Worm (Caenorhabditis elegans) whole organism, L4 larva: Measurements from ENCODE around the gene pst-2.

Experiments
- F37D6.2 ChIP-seq: sonication (generic microtip); optimal IDR thresholded peaks from 2 replicates; lab custom pipeline; 2016; ENCODE audit warnings: mild to moderate bottlenecking, missing genetic modification characterization, missing compliant biosample characterization
- F49E8.2 ChIP-seq: sonication (generic microtip); optimal IDR thresholded peaks from 2 replicates; lab custom pipeline; 2016; ENCODE audit warnings: missing compliant biosample characterization, mild to moderate bottlenecking, missing genetic modification characterization, borderline replicate concordance
- R02D3.7 ChIP-seq: fragments of 150-350 bp; sonication (generic microtip); optimal IDR thresholded peaks from 3 replicates; lab custom pipeline; 2014; ENCODE audit warnings: missing biosample characterization, missing genetic modification characterization
- Y48G9A.11 ChIP-seq: fragments of 200-800 bp; sonication (Bioruptor generic); IDR thresholded peaks from 2 replicates; pipeline ENCODE4 v1.3.6; 2022; ENCODE audit warnings: missing genetic modification reagents, missing genetic modification characterization, missing compliant biosample characterization
- ZK546.5 ChIP-seq, 2 experiments: sonication (generic microtip); optimal IDR thresholded peaks; 2 replicates each; lab custom pipeline; 2017; ENCODE audit warnings: missing biosample characterization in 2 of 2, missing genetic modification characterization in 2 of 2
- aha-1 ChIP-seq: fragments of 150-350 bp; peaks from one replicate; lab custom pipeline; 2014; ENCODE audit warnings: missing biosample characterization, missing genetic modification characterization
- aly-2 ChIP-seq: sonication (generic microtip); optimal IDR thresholded peaks from 2 replicates; lab custom pipeline; 2018; ENCODE audit warnings: missing biosample characterization, missing genetic modification characterization
- arid-1 ChIP-seq: fragments of 200-800 bp; sonication (Bioruptor generic); conservative IDR thresholded peaks from 2 replicates; pipeline ENCODE4 v1.3.6; 2022; ENCODE audit warnings: missing genetic modification reagents, missing genetic modification characterization, missing compliant biosample characterization
- ceh-28 ChIP-seq: fragments of 150-350 bp; optimal IDR thresholded peaks from 2 replicates; lab custom pipeline; 2014; ENCODE audit warnings: missing biosample characterization, missing genetic modification reagents, missing genetic modification characterization
- ceh-62 ChIP-seq: sonication (generic microtip); optimal IDR thresholded peaks from 2 replicates; lab custom pipeline; 2017; ENCODE audit warnings: missing biosample characterization, missing genetic modification characterization
- ces-1 ChIP-seq: fragments of 150-350 bp; sonication (generic microtip); optimal IDR thresholded peaks from 4 replicates; lab custom pipeline; 2014; ENCODE audit warnings: missing biosample characterization, missing genetic modification reagents, missing genetic modification characterization
- ctbp-1 ChIP-seq: fragments of 200-800 bp; sonication (Bioruptor generic); IDR thresholded peaks from 2 replicates; pipeline ENCODE4 v1.3.6; 2022; ENCODE audit warnings: missing genetic modification reagents, missing genetic modification characterization, missing compliant biosample characterization
- daf-16 ChIP-seq, 3 experiments: sonication (generic microtip); optimal IDR thresholded peaks; 2 replicates each; lab custom pipeline; 2016 to 2017; ENCODE audit warnings: missing genetic modification characterization in 3 of 3, missing genetic modification reagents in 3 of 3, mild to moderate bottlenecking in 2 of 3, missing compliant biosample characterization in 2 of 3, missing biosample characterization in 1 of 3, moderate library complexity in 1 of 3
- daf-8 ChIP-seq: fragments of 200-800 bp; sonication (Bioruptor generic); IDR thresholded peaks from 2 replicates; pipeline ENCODE4 v1.3.6; 2022; ENCODE audit warnings: missing genetic modification characterization, missing compliant biosample characterization
- dmd-6 ChIP-seq: fragments of 200-800 bp; sonication (Bioruptor generic); IDR thresholded peaks from 2 replicates; pipeline ENCODE4 v1.3.6; 2022; ENCODE audit warnings: missing genetic modification reagents, missing genetic modification characterization, missing compliant biosample characterization
- duxl-1 ChIP-seq: sonication (generic microtip); optimal IDR thresholded peaks from 2 replicates; lab custom pipeline; 2016; ENCODE audit warnings: mild to moderate bottlenecking, missing genetic modification characterization, moderate library complexity, missing compliant biosample characterization; ENCODE audit not compliant: poor library complexity
- dve-1 ChIP-seq: sonication (generic microtip); optimal IDR thresholded peaks from 2 replicates; lab custom pipeline; 2017; ENCODE audit warnings: antibody characterized with exemption, mild to moderate bottlenecking, missing genetic modification characterization, missing compliant biosample characterization; ENCODE audit not compliant: insufficient read depth
- egl-27 ChIP-seq: sonication (generic microtip); optimal IDR thresholded peaks from 3 replicates; lab custom pipeline; 2017; ENCODE audit warnings: missing biosample characterization, missing genetic modification reagents, missing genetic modification characterization
- fkh-10 ChIP-seq: fragments of 150-350 bp; optimal IDR thresholded peaks from 2 replicates; lab custom pipeline; 2014; ENCODE audit warnings: missing biosample characterization, missing genetic modification reagents, missing genetic modification characterization
- fos-1 ChIP-seq: fragments of 150-350 bp; optimal IDR thresholded peaks from 2 replicates; lab custom pipeline; 2014; ENCODE audit warnings: missing biosample characterization, missing genetic modification characterization
- hif-1 ChIP-seq, 2 experiments: sonication (generic microtip); optimal IDR thresholded peaks; 2 replicates each; lab custom pipeline; 2016 to 2017; ENCODE audit warnings: missing compliant biosample characterization in 2 of 2, missing genetic modification characterization in 2 of 2, missing genetic modification reagents in 2 of 2, missing genotype in 2 of 2, mild to moderate bottlenecking in 1 of 2
- jun-1 ChIP-seq: fragments of 150-350 bp; optimal IDR thresholded peaks from 2 replicates; lab custom pipeline; 2014; ENCODE audit warnings: missing biosample characterization, missing genetic modification reagents, missing genetic modification characterization
- lin-1 ChIP-seq: fragments of 200-800 bp; sonication (Bioruptor generic); IDR thresholded peaks from 2 replicates; pipeline ENCODE4 v1.3.6; 2022; ENCODE audit warnings: missing genetic modification reagents, missing genetic modification characterization, missing compliant biosample characterization
- lin-29 ChIP-seq: fragments of 200-800 bp; sonication (Bioruptor generic); IDR thresholded peaks from 2 replicates; pipeline ENCODE4 v1.3.6; 2022; ENCODE audit warnings: missing genetic modification reagents, missing genetic modification characterization, missing compliant biosample characterization
- lin-38 ChIP-seq: fragments of 200-800 bp; sonication (Bioruptor generic); IDR thresholded peaks from 2 replicates; pipeline ENCODE4 v1.3.6; 2022; ENCODE audit warnings: missing genetic modification reagents, missing genetic modification characterization, missing compliant biosample characterization
- madf-5 ChIP-seq, 2 experiments: fragments of 200-800 bp; sonication (Bioruptor generic); IDR thresholded peaks; 2 replicates each; pipeline ENCODE4 v1.3.6; 2022; ENCODE audit warnings: missing compliant biosample characterization in 2 of 2, missing genetic modification characterization in 2 of 2
- madf-9 ChIP-seq: fragments of 200-800 bp; sonication (Bioruptor generic); conservative IDR thresholded peaks from 2 replicates; pipeline ENCODE4 v1.3.6; 2022; ENCODE audit warnings: missing genetic modification reagents, missing genetic modification characterization, missing compliant biosample characterization
- mdt-29 ChIP-seq: fragments of 200-800 bp; sonication (Bioruptor generic); IDR thresholded peaks from 2 replicates; pipeline ENCODE4 v1.3.6; 2022; ENCODE audit warnings: missing genetic modification reagents, missing genetic modification characterization, missing compliant biosample characterization
- mes-2 ChIP-seq: sonication (generic microtip); optimal IDR thresholded peaks from 2 replicates; lab custom pipeline; 2016; ENCODE audit warnings: missing genotype, mild to moderate bottlenecking, missing genetic modification characterization, missing compliant biosample characterization; ENCODE audit not compliant: poor library complexity, severe bottlenecking
- mxl-2 ChIP-seq: fragments of 200-800 bp; sonication (Bioruptor generic); conservative IDR thresholded peaks from 2 replicates; pipeline ENCODE4 v1.3.6; 2022; ENCODE audit warnings: missing genetic modification reagents, missing genetic modification characterization, missing compliant biosample characterization
- nhr-237 ChIP-seq: sonication (generic microtip); optimal IDR thresholded peaks from 2 replicates; lab custom pipeline; 2017; ENCODE audit warnings: missing biosample characterization, missing genetic modification characterization
- nhr-25 ChIP-seq: sonication (generic microtip); optimal IDR thresholded peaks from 2 replicates; lab custom pipeline; 2017; ENCODE audit warnings: missing genetic modification characterization, mild to moderate bottlenecking, missing compliant biosample characterization, antibody characterized with exemption, moderate library complexity, borderline replicate concordance; ENCODE audit not compliant: insufficient read depth
- nhr-28 ChIP-seq: fragments of 150-350 bp; optimal IDR thresholded peaks from 2 replicates; lab custom pipeline; 2014; ENCODE audit warnings: missing biosample characterization, missing genetic modification characterization
- nhr-41 ChIP-seq: fragments of 200-800 bp; sonication (Bioruptor generic); IDR thresholded peaks from 2 replicates; pipeline ENCODE4 v1.3.6; 2022; ENCODE audit warnings: missing genetic modification reagents, missing genetic modification characterization, missing compliant biosample characterization
- nhr-76 ChIP-seq: fragments of 150-350 bp; optimal IDR thresholded peaks from 2 replicates; lab custom pipeline; 2014; ENCODE audit warnings: missing biosample characterization, missing genetic modification characterization
- snpc-1.2 ChIP-seq: fragments of 200-800 bp; sonication (Bioruptor generic); IDR thresholded peaks from 2 replicates; pipeline ENCODE4 v1.3.6; 2022; ENCODE audit warnings: missing genetic modification reagents, missing genetic modification characterization, missing compliant biosample characterization
- tag-97 ChIP-seq: fragments of 200-800 bp; sonication (Bioruptor generic); IDR thresholded peaks from 2 replicates; pipeline ENCODE4 v1.3.6; 2022; ENCODE audit warnings: missing genetic modification characterization, missing compliant biosample characterization
- unc-130 ChIP-seq: sonication (generic microtip); optimal IDR thresholded peaks from 2 replicates; lab custom pipeline; 2016; ENCODE audit warnings: missing genetic modification reagents, missing genetic modification characterization, missing compliant biosample characterization

pst-2 gene

ce11 chrIII:5721888-5722287 lies 41.7 kb downstream of the pst-2 start (continued):
- TF ChIP-seq lin-1 (GFP tag; lab: Robert Waterston, UW) (0 out of 2 replicates have a peak, but pooled peaks have one; percentile 32), nhr-237 (tag; lab: Kevin White, UChicago) (no peak), nhr-28 (tag; lab: Kevin White, UChicago) (peak; percentile 67), dve-1 (tag; lab: Kevin White, UChicago) (peak; percentile 94), duxl-1 (tag; lab: Kevin White, UChicago) (peak; percentile 82), egl-27 (tag; lab: Kevin White, UChicago) (no peak), hif-1 (tag; optimal IDR thresholded peaks at IDR 0.05; lab: Kevin White, UChicago) (peak in 1 of 2 experiments; percentile 88), nhr-25 (tag; lab: Kevin White, UChicago) (no peak), fos-1 (no peak), ces-1 (GFP tag; lab: Kevin White, UChicago) (no peak), madf-9 (GFP tag; lab: Robert Waterston, UW) (peak; percentile 52), jun-1 (tag; lab: Kevin White, UChicago) (no peak), lin-38 (GFP tag; lab: Robert Waterston, UW) (peak; percentile 66), ctbp-1 (GFP tag; lab: Robert Waterston, UW) (no peak), mes-2 (peak; percentile 98), nhr-41 (GFP tag; lab: Robert Waterston, UW) (no peak), dmd-6 (GFP tag; lab: Robert Waterston, UW) (peak; percentile 86)
- TF ChIP-seq, all 104 proteins: peak for 37

DNA sequence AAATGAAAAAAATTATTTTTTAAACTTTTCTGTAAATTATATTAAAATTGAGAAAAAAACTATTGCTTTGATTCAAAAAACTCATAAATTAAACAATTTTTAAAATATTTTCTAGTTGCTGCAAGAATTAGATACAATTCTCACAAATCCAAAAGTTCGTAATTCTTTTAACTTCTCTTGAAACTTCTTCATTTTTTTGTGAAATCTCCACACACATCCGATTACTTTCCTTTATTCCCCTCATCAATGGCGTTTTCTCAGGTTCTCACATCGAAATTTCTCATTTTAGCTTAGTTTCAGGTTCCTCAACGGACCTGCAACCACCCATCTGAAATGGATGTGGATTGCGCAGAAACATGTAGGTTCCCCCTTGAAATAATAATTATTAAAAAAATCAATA lies 42.3 kb downstream of the pst-2 start, which contains the start of gene wrm-1:
TSS of gene wrm-1 (plus strand) at position 301 of the 400 bp plus-strand sequence.
- TF ChIP-seq aha-1 (tag; lab: Kevin White, UChicago), result no peak
- TF ChIP-seq ceh-62 (tag; lab: Kevin White, UChicago), result no peak
- no peak for TF ChIP-seq mxl-2 (GFP tag; lab: Robert Waterston, UW)
- no peak for TF ChIP-seq madf-5 (GFP tag; IDR thresholded peaks at IDR 0.05; lab: Robert Waterston, UW)
- no peak for TF ChIP-seq F37D6.2
- no peak for TF ChIP-seq nhr-76 (tag; lab: Kevin White, UChicago)
- no peak for TF ChIP-seq R02D3.7 (tag; lab: Kevin White, UChicago)
- no peak for TF ChIP-seq lin-38 (GFP tag; lab: Robert Waterston, UW)
- no peak for TF ChIP-seq tag-97 (GFP tag; lab: Robert Waterston, UW)
- TF ChIP-seq arid-1 (GFP tag; lab: Robert Waterston, UW), result no peak
- TF ChIP-seq daf-16 (GFP tag; optimal IDR thresholded peaks at IDR 0.05; lab: Kevin White, UChicago), result no peak
- no peak for TF ChIP-seq daf-16 (tag; optimal IDR thresholded peaks at IDR 0.05; lab: Kevin White, UChicago)
- TF ChIP-seq hif-1 (tag; optimal IDR thresholded peaks at IDR 0.05; lab: Kevin White, UChicago), result no peak
- TF ChIP-seq daf-8, result no peak
- no peak for TF ChIP-seq ZK546.5 (tag; optimal IDR thresholded peaks at IDR 0.05; lab: Kevin White, UChicago)

DNA sequence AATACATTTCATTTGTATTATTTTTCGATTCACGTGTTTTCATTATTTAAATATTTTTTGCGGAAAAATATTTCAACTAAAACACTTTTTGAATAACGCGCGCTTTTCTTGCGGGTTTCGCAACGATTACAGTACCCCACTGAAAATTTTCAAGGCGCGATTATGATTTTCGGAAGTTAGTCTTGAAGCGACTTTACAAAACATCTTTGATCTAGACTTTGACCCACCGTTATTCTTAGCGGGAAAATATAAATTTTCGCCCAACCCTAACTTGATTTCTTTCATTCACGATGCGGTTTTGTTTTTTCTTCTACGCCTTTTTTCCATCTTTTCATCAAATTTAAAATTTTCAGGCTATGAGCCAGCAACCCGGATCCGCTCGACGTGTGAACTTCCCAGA lies 47.6 kb downstream of the pst-2 start, which contains the start of gene egg-1:
TSS of gene egg-1 (plus strand) at position 354 of the 400 bp plus-strand sequence.
- 0 out of 2 replicates have a peak, but pooled peaks have one; percentile 10 for TF ChIP-seq mdt-29
- TF ChIP-seq F49E8.2, result peak; percentile 91
- TF ChIP-seq snpc-1.2 (GFP tag; lab: Robert Waterston, UW), result peak; percentile 43; the same call in 1 of the 2 replicates
- TF ChIP-seq lin-29 (GFP tag; lab: Robert Waterston, UW), result no peak
- TF ChIP-seq aly-2 (tag; lab: Kevin White, UChicago), result no peak
- no peak for TF ChIP-seq ceh-28
- no peak for TF ChIP-seq madf-5 (GFP tag; IDR thresholded peaks at IDR 0.05; lab: Robert Waterston, UW)
- TF ChIP-seq aha-1 (tag; lab: Kevin White, UChicago), result peak; percentile 40
- TF ChIP-seq unc-130 (GFP tag; lab: Kevin White, UChicago), result peak; percentile 85
- TF ChIP-seq Y48G9A.11 (GFP tag; lab: Robert Waterston, UW), result peak; percentile 78
- TF ChIP-seq fkh-10 (GFP tag; lab: Kevin White, UChicago), result no peak
